Worm (Caenorhabditis elegans): ENCODE results near the gene gnrr-4.
A peak's percentile ranks its signal among the peaks of the same experiment; 100 is the strongest.

gnrr-4 gene

DNA sequence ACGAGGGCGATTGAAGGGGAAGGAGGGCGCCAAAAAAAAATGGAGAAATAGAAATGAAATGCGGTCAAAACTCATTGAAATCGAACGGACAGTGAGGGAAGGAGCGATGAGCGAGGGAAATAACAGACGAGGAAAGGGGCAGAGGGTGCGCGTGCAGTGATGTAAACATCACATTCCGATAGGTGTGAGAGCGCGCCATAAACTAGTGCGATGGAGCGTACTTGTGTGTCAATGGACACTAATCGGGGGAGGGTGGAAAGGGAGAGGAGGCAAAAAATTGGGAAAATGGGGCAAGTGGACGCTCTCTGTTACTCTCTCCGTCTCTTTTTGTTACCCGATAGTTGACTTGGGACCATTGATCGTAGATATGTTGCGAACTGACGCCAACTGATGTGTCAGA is 20.8 kb upstream of the gnrr-4 start (continued):
- TF ChIP-seq nhr-20 (tag; optimal IDR thresholded peaks at IDR 0.05) = peak; percentile 58
- no peak for TF ChIP-seq nhr-77 (tag; optimal IDR thresholded peaks at IDR 0.05)
- peak; percentile 15 for TF ChIP-seq fos-1 (tag; optimal IDR thresholded peaks at IDR 0.05)

DNA sequence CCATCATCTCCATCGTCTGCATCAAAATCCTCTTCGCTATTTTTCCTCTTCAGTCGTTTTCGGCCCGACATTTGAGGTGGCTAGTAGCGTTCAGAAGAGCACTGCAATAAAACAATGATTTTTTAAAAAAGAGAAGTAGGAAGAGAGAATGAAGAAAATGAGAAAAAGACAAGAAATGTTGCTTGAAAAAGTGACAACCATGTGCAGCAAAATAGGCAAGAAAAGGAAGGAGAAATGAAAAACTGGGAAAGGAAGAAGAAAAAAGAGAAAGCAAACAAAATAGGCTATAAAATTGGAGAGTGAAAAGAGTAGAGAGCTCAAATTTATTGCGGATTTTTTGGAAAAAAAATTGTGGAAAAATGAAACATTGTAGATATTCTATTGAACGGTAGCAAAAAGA is 20.2 kb upstream of the gnrr-4 start, which contains the start of gene tag-294:
tag-294 (minus strand) TSS at position 101 of the 400 bp plus-strand sequence.
- TF ChIP-seq ceh-8 (GFP tag; optimal IDR thresholded peaks at IDR 0.05) (no peak), lin-14 (GFP tag; optimal IDR thresholded peaks at IDR 0.05) (peak; percentile 6)

ce11 chrX:5753141-5753540 is 10.0 kb upstream of the gnrr-4 start:
- TF ChIP-seq aha-1 (tag; optimal IDR thresholded peaks at IDR 0.05) (no peak), egl-13 (tag; optimal IDR thresholded peaks at IDR 0.05) (no peak), nhr-237 (tag; optimal IDR thresholded peaks at IDR 0.05) (no peak), ceh-82 (tag; optimal IDR thresholded peaks at IDR 0.05) (no peak), snpc-4 (tag; optimal IDR thresholded peaks at IDR 0.05) (peak; percentile 23)

- TF ChIP-seq hlh-17 (GFP tag; optimal IDR thresholded peaks at IDR 0.05; ENCODE audit: borderline replicate concordance) (no peak), lin-39 (tag; optimal IDR thresholded peaks at IDR 0.05) (peak; percentile 62), sptf-1 (tag; optimal IDR thresholded peaks at IDR 0.05) (no peak), grh-1 (GFP tag; IDR thresholded peaks at IDR 0.05) (no peak), lin-14 (GFP tag; optimal IDR thresholded peaks at IDR 0.05) (peak; percentile 53), hlh-4 (tag; optimal IDR thresholded peaks at IDR 0.05) (no peak), C34B4.2 (tag; optimal IDR thresholded peaks at IDR 0.05) (no peak), mef-2 (tag; optimal IDR thresholded peaks at IDR 0.05) (no peak), skn-1 (tag; optimal IDR thresholded peaks at IDR 0.05) (no peak), ceh-8 (GFP tag; optimal IDR thresholded peaks at IDR 0.05) (no peak), fkh-8 (tag; optimal IDR thresholded peaks at IDR 0.05) (no peak), C04F5.9 (tag; optimal IDR thresholded peaks at IDR 0.05) (no peak), nhr-19 (GFP tag; conservative IDR thresholded peaks at IDR 0.05) (peak; percentile 18), pag-3 (tag; optimal IDR thresholded peaks at IDR 0.05; ENCODE audit: borderline replicate concordance, insufficient read depth) (peak; percentile 6), nhr-71 (tag; optimal IDR thresholded peaks at IDR 0.05) (peak; percentile 55), mab-9 (GFP tag; IDR thresholded peaks at IDR 0.05) (no peak), swsn-7 (tag; optimal IDR thresholded peaks at IDR 0.05) (no peak), ztf-4 (tag; optimal IDR thresholded peaks at IDR 0.05) (no peak), lsy-2 (tag; optimal IDR thresholded peaks at IDR 0.05) (peak in 1 of 2 experiments; percentile 22), mdl-1 (tag; optimal IDR thresholded peaks at IDR 0.05) (no peak), rnt-1 (tag; optimal IDR thresholded peaks at IDR 0.05) (peak; percentile 40), nhr-77 (tag; optimal IDR thresholded peaks at IDR 0.05) (no peak)
Observed at ce11 chrX:5746665-5747064, 3.6 kb upstream of the gnrr-4 start.

DNA sequence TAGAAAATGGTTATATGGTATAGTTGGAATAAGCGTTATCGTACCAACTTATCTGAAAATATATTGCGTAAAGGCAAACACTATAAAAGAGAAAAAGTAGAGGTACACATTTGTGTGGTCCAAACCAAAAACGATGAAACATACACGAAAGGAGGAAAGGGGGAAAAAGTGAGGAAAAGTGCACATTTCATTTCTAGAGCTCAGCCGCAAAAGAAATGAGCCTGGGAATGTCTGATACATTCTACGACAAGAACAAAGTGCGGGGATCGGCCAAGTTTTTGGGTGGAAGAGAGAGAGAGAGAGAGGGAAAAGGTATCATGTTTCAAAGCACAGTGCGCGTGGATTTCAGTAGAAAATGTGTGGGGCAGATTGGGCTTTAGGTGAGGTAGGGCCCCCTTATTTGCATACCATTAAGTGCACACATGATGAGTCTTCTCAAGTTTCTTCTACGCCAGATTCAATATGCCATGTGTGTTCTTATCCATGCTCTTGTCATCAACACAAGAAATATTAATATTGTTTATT is 9.3 kb downstream of the gnrr-4 start, which contains the start of gene rgs-6:
rgs-6 (minus strand) TSS at position 51 of the 525 bp plus-strand sequence.
- TF ChIP-seq lir-3 (tag; optimal IDR thresholded peaks at IDR 0.05; ENCODE audit: poor library complexity) = no peak
- TF ChIP-seq unc-130 (tag; optimal IDR thresholded peaks at IDR 0.05) = no peak
- no peak for TF ChIP-seq efl-3 (GFP tag; optimal IDR thresholded peaks at IDR 0.05)
- TF ChIP-seq C04F5.9 (tag; optimal IDR thresholded peaks at IDR 0.05) = no peak
- no peak for TF ChIP-seq pqm-1 (tag; optimal IDR thresholded peaks at IDR 0.05)
- no peak for TF ChIP-seq zag-1 (tag; optimal IDR thresholded peaks at IDR 0.05)
- TF ChIP-seq zip-4 (GFP tag; optimal IDR thresholded peaks at IDR 0.05) = no peak
- TF ChIP-seq rnt-1 (tag; optimal IDR thresholded peaks at IDR 0.05) = no peak
- no peak for TF ChIP-seq C16A3.4 (tag; optimal IDR thresholded peaks at IDR 0.05)
- TF ChIP-seq blmp-1 (tag; optimal IDR thresholded peaks at IDR 0.05) = no peak
- TF ChIP-seq grh-1 (GFP tag; IDR thresholded peaks at IDR 0.05) = no peak
- TF ChIP-seq ztf-4 (tag; optimal IDR thresholded peaks at IDR 0.05) = no peak
- no peak for TF ChIP-seq lin-39 (tag; optimal IDR thresholded peaks at IDR 0.05)
- TF ChIP-seq nhr-237 (tag; optimal IDR thresholded peaks at IDR 0.05) = no peak
- no peak for TF ChIP-seq lin-15B (tag; optimal IDR thresholded peaks at IDR 0.05)
- TF ChIP-seq vab-15 (tag; optimal IDR thresholded peaks at IDR 0.05) = no peak
- TF ChIP-seq mef-2 (tag; optimal IDR thresholded peaks at IDR 0.05) = no peak
- no peak for TF ChIP-seq nhr-85 (tag)
- TF ChIP-seq pag-3 (tag; optimal IDR thresholded peaks at IDR 0.05; ENCODE audit: borderline replicate concordance, insufficient read depth) = no peak

Data from whole organism, L1 larva.